Fruit fly (Drosophila melanogaster): ENCODE results near the gene ifc.
A peak's percentile ranks its signal among the peaks of the same experiment; 100 is the strongest.

ifc gene

dm6 chr2L:5979055-5979399, 7.1 kb upstream of the ifc start:
- no peak for TF ChIP-seq CG11294 (GFP tag; IDR thresholded peaks at IDR 0.05)
- no peak for TF ChIP-seq CG6276 (GFP tag; optimal IDR thresholded peaks at IDR 0.05)
- no peak for TF ChIP-seq CG11902 (GFP tag; optimal IDR thresholded peaks at IDR 0.05)
- peak; percentile 8 for TF ChIP-seq Blimp-1 (GFP tag; optimal IDR thresholded peaks at IDR 0.05)
- no peak for TF ChIP-seq CG11762 (GFP tag; optimal IDR thresholded peaks at IDR 0.05; ENCODE audit: insufficient read depth)
- TF ChIP-seq Hr38 (GFP tag; optimal IDR thresholded peaks at IDR 0.05), result no peak
- TF ChIP-seq CG4318 (GFP tag; optimal IDR thresholded peaks at IDR 0.05), result no peak
- no peak for TF ChIP-seq Eip75B (GFP tag; optimal IDR thresholded peaks at IDR 0.05)
- TF ChIP-seq spab (GFP tag; optimal IDR thresholded peaks at IDR 0.05), result no peak
- TF ChIP-seq dac (GFP tag; optimal IDR thresholded peaks at IDR 0.05), result no peak
- TF ChIP-seq svp (GFP tag), result peak; percentile 76
- no peak for TF ChIP-seq Sox14 (GFP tag; optimal IDR thresholded peaks at IDR 0.05)
- TF ChIP-seq CG6854 (GFP tag; optimal IDR thresholded peaks at IDR 0.05), result no peak
- no peak for TF ChIP-seq CG6792 (GFP tag; optimal IDR thresholded peaks at IDR 0.05)
- TF ChIP-seq Hr4 (GFP tag; optimal IDR thresholded peaks at IDR 0.05), result no peak
- peak in 1 of 2 experiments; percentile 1 for TF ChIP-seq salr (GFP tag; optimal IDR thresholded peaks at IDR 0.05)
- no peak for TF ChIP-seq vri (GFP tag; optimal IDR thresholded peaks at IDR 0.05)
- TF ChIP-seq CG8119 (GFP tag; IDR thresholded peaks at IDR 0.05), result no peak
- no peak for TF ChIP-seq eg (GFP tag; IDR thresholded peaks at IDR 0.05)
- TF ChIP-seq CG16779 (tag; optimal IDR thresholded peaks at IDR 0.05), result no peak
- TF ChIP-seq CG10669 (GFP tag; optimal IDR thresholded peaks at IDR 0.05), result no peak
- no peak for TF ChIP-seq CG8632 (GFP tag; optimal IDR thresholded peaks at IDR 0.05)
- TF ChIP-seq ss (GFP tag; optimal IDR thresholded peaks at IDR 0.05), result no peak
- TF ChIP-seq cyc (GFP tag; optimal IDR thresholded peaks at IDR 0.05), result no peak
- no peak for TF ChIP-seq CG31627 (GFP tag; optimal IDR thresholded peaks at IDR 0.05)
- no peak for TF ChIP-seq CG7368 (GFP tag; optimal IDR thresholded peaks at IDR 0.05)
- no peak for TF ChIP-seq Lpt (GFP tag; optimal IDR thresholded peaks at IDR 0.05)
- TF ChIP-seq CG32006 (GFP tag; optimal IDR thresholded peaks at IDR 0.05), result peak; percentile 6
- no peak for TF ChIP-seq Sox102F (GFP tag; optimal IDR thresholded peaks at IDR 0.05)
- no peak for TF ChIP-seq Sox15 (GFP tag; optimal IDR thresholded peaks at IDR 0.05)
- TF ChIP-seq CG3919 (GFP tag; optimal IDR thresholded peaks at IDR 0.05), result no peak
- no peak for TF ChIP-seq dsx (GFP tag; optimal IDR thresholded peaks at IDR 0.05; ENCODE audit: poor library complexity, severe bottlenecking)
- no peak for TF ChIP-seq achi (GFP tag; optimal IDR thresholded peaks at IDR 0.05)
- no peak for TF ChIP-seq net (GFP tag; optimal IDR thresholded peaks at IDR 0.05)
- TF ChIP-seq Eip78C (GFP tag), result peak; percentile 47

dm6 chr2L:5979957-5980861, 5.9 kb upstream of the ifc start:
- TF ChIP-seq CG16779 (tag; optimal IDR thresholded peaks at IDR 0.05) (peak; percentile 63), Hr39 (GFP tag; optimal IDR thresholded peaks at IDR 0.05) (no peak), fd85E (GFP tag; optimal IDR thresholded peaks at IDR 0.05) (peak; percentile 9), Eip75B (GFP tag; optimal IDR thresholded peaks at IDR 0.05) (peak; percentile 41), CG7368 (GFP tag; optimal IDR thresholded peaks at IDR 0.05) (no peak), cyc (GFP tag; optimal IDR thresholded peaks at IDR 0.05) (no peak), net (GFP tag; optimal IDR thresholded peaks at IDR 0.05) (peak; percentile 55), Ets21C (GFP tag; optimal IDR thresholded peaks at IDR 0.05) (no peak), CG10669 (GFP tag; optimal IDR thresholded peaks at IDR 0.05) (no peak), CG3032 (tag; optimal IDR thresholded peaks at IDR 0.05) (peak; percentile 3), svp (GFP tag) (peak; percentile 81), Sox102F (GFP tag; optimal IDR thresholded peaks at IDR 0.05) (peak; percentile 45), eg (GFP tag; IDR thresholded peaks at IDR 0.05) (no peak), CG8319 (GFP tag; optimal IDR thresholded peaks at IDR 0.05) (no peak), CG1621 (tag; optimal IDR thresholded peaks at IDR 0.05) (peak; percentile 45), fkh (GFP tag; optimal IDR thresholded peaks at IDR 0.05) (no peak), CG6163 (GFP tag; IDR thresholded peaks at IDR 0.05) (no peak), Hr4 (GFP tag; optimal IDR thresholded peaks at IDR 0.05) (no peak), Sox15 (GFP tag; optimal IDR thresholded peaks at IDR 0.05) (no peak), CG8632 (GFP tag; optimal IDR thresholded peaks at IDR 0.05) (peak; percentile 31), CG34406 (GFP tag; optimal IDR thresholded peaks at IDR 0.05) (no peak), Eip78C (GFP tag) (peak; percentile 76), CG32006 (GFP tag; optimal IDR thresholded peaks at IDR 0.05) (no peak), Ets96B (tag; optimal IDR thresholded peaks at IDR 0.05) (no peak), spab (GFP tag; optimal IDR thresholded peaks at IDR 0.05) (no peak), dsx (GFP tag; optimal IDR thresholded peaks at IDR 0.05; ENCODE audit: poor library complexity, severe bottlenecking) (peak; percentile 52), vri (GFP tag; optimal IDR thresholded peaks at IDR 0.05) (peak; percentile 70), CG6792 (GFP tag; optimal IDR thresholded peaks at IDR 0.05) (peak; percentile 14), Lpt (GFP tag; optimal IDR thresholded peaks at IDR 0.05) (no peak), CG11762 (GFP tag; optimal IDR thresholded peaks at IDR 0.05; ENCODE audit: insufficient read depth) (no peak), Blimp-1 (GFP tag; optimal IDR thresholded peaks at IDR 0.05) (no peak), CG31627 (GFP tag; optimal IDR thresholded peaks at IDR 0.05) (no peak), CG11294 (GFP tag; IDR thresholded peaks at IDR 0.05) (no peak), CG4318 (GFP tag; optimal IDR thresholded peaks at IDR 0.05) (no peak), ss (GFP tag; optimal IDR thresholded peaks at IDR 0.05) (peak; percentile 48 to 67)
